Fruit fly (Drosophila melanogaster) whole organism, embryonic: ENCODE measurements around the gene cue.

Source experiments
- Asciz ChIP-seq: fragments of 200-800 bp; sonication (Bioruptor generic); optimal IDR thresholded peaks from 2 replicates; lab custom pipeline; 2017; ENCODE audit warnings: missing biosample characterization, mild to moderate bottlenecking, missing genetic modification characterization, missing genetic modification reagents
- CG11093 ChIP-seq: fragments of 200-800 bp; sonication (Bioruptor generic); IDR thresholded peaks from 3 replicates; pipeline ENCODE4 v1.3.6; 2022; ENCODE audit warnings: missing biosample characterization, missing genetic modification characterization
- CG12155 ChIP-seq: fragments of 200-800 bp; sonication (Bioruptor generic); optimal IDR thresholded peaks from 3 replicates; lab custom pipeline; 2016; ENCODE audit warnings: missing biosample characterization, missing genetic modification characterization
- CG12659 ChIP-seq: fragments of 200-800 bp; sonication (Bioruptor generic); optimal IDR thresholded peaks from 3 replicates; lab custom pipeline; 2017; ENCODE audit warnings: mild to moderate bottlenecking, missing biosample characterization, missing genetic modification reagents, missing genetic modification characterization
- CG12744 ChIP-seq: fragments of 200-800 bp; sonication (Bioruptor generic); optimal IDR thresholded peaks from 2 replicates; lab custom pipeline; 2016; ENCODE audit warnings: missing biosample characterization, missing genetic modification characterization
- CG13424 ChIP-seq: fragments of 200-800 bp; sonication (Bioruptor generic); optimal IDR thresholded peaks from 2 replicates; lab custom pipeline; 2019; ENCODE audit warnings: missing biosample characterization, mild to moderate bottlenecking, missing genetic modification characterization, moderate library complexity
- CG14710 ChIP-seq: fragments of 200-800 bp; sonication (Bioruptor generic); optimal IDR thresholded peaks from 3 replicates; lab custom pipeline; 2019; ENCODE audit warnings: missing biosample characterization, mild to moderate bottlenecking, missing genetic modification characterization, moderate library complexity
- CG15696 ChIP-seq: fragments of 200-800 bp; sonication (Bioruptor generic); optimal IDR thresholded peaks from 2 replicates; lab custom pipeline; 2019; ENCODE audit warnings: missing biosample characterization, mild to moderate bottlenecking, missing genetic modification characterization, moderate library complexity
- CG17328 ChIP-seq: fragments of 200-800 bp; sonication (Bioruptor generic); IDR thresholded peaks from 2 replicates; pipeline ENCODE4 v1.3.6; 2022; ENCODE audit warnings: missing biosample characterization, missing genetic modification characterization
- CG17361 ChIP-seq: fragments of 200-800 bp; sonication (Bioruptor generic); IDR thresholded peaks from 3 replicates; pipeline ENCODE4 v1.3.6; 2022; ENCODE audit warnings: missing biosample characterization, missing genetic modification characterization
- CG17912 ChIP-seq: fragments of 200-800 bp; sonication (Bioruptor generic); optimal IDR thresholded peaks from 2 replicates; lab custom pipeline; 2018; ENCODE audit warnings: missing biosample characterization, mild to moderate bottlenecking, missing genetic modification characterization
- CG2129 ChIP-seq: fragments of 200-800 bp; sonication (Bioruptor generic); IDR thresholded peaks from 2 replicates; pipeline ENCODE4 v1.3.6; 2022; ENCODE audit warnings: missing biosample characterization, missing genetic modification characterization; ENCODE audit not compliant: partially characterized antibody
- CG32767 ChIP-seq: fragments of 200-800 bp; sonication (Bioruptor generic); IDR thresholded peaks from 2 replicates; pipeline ENCODE4 v1.3.6; 2022; ENCODE audit warnings: missing biosample characterization, missing genetic modification characterization
- CG33557 ChIP-seq: fragments of 200-800 bp; sonication (Bioruptor generic); optimal IDR thresholded peaks from 2 replicates; lab custom pipeline; 2019; ENCODE audit warnings: missing biosample characterization, mild to moderate bottlenecking, missing genetic modification characterization, moderate library complexity
- CG3407 ChIP-seq: fragments of 200-800 bp; sonication (Bioruptor generic); optimal IDR thresholded peaks from 2 replicates; lab custom pipeline; 2018; ENCODE audit warnings: missing biosample characterization, mild to moderate bottlenecking, missing genetic modification characterization
- CG34376 ChIP-seq: fragments of 200-800 bp; sonication (Bioruptor generic); optimal IDR thresholded peaks from 2 replicates; lab custom pipeline; 2018; ENCODE audit warnings: missing biosample characterization, mild to moderate bottlenecking, missing genetic modification characterization
- CG4328 ChIP-seq: fragments of 200-800 bp; sonication (Bioruptor generic); optimal IDR thresholded peaks from 3 replicates; lab custom pipeline; 2017; ENCODE audit warnings: missing biosample characterization, missing genetic modification reagents, missing genetic modification characterization
- CG4360 ChIP-seq: fragments of 200-800 bp; sonication (Bioruptor generic); IDR thresholded peaks from 2 replicates; pipeline ENCODE4 v1.3.6; 2022; ENCODE audit warnings: missing biosample characterization, missing genetic modification characterization
- CG5953 ChIP-seq: fragments of 200-800 bp; sonication (Bioruptor generic); IDR thresholded peaks from 2 replicates; pipeline ENCODE4 v1.3.6; 2022; ENCODE audit warnings: missing biosample characterization, missing genetic modification characterization
- CG8924 ChIP-seq: fragments of 200-800 bp; optimal IDR thresholded peaks from 3 replicates; lab custom pipeline; 2019; ENCODE audit warnings: missing biosample characterization, mild to moderate bottlenecking, missing genetic modification characterization, moderate library complexity
- E2f1 ChIP-seq: fragments of 200-800 bp; sonication (Bioruptor generic); IDR thresholded peaks from 2 replicates; pipeline ENCODE4 v1.3.6; 2022; ENCODE audit warnings: missing biosample characterization, missing genetic modification characterization
- Gsc ChIP-seq: fragments of 200-800 bp; sonication (Bioruptor generic); IDR thresholded peaks from 2 replicates; pipeline ENCODE4 v1.3.6; 2022; ENCODE audit warnings: missing biosample characterization, missing genetic modification characterization
- HHEX ChIP-seq: fragments of 200-800 bp; sonication (Bioruptor generic); optimal IDR thresholded peaks from 3 replicates; lab custom pipeline; 2017; ENCODE audit warnings: missing biosample characterization, mild to moderate bottlenecking, missing genetic modification characterization, missing genetic modification reagents
- HLH54F ChIP-seq: fragments of 200-800 bp; sonication (Bioruptor generic); optimal IDR thresholded peaks from 3 replicates; lab custom pipeline; 2016; ENCODE audit warnings: missing biosample characterization, missing genetic modification characterization
- Hr39 ChIP-seq: fragments of >200 bp; optimal IDR thresholded peaks from 2 replicates; lab custom pipeline; 2017
- Mrtf ChIP-seq: fragments of 200-800 bp; sonication (Bioruptor generic); IDR thresholded peaks from 3 replicates; pipeline ENCODE4 v1.3.6; 2022; ENCODE audit warnings: missing biosample characterization, missing genetic modification characterization
- Rfx ChIP-seq: fragments of 200-800 bp; sonication (Bioruptor generic); IDR thresholded peaks from 2 replicates; pipeline ENCODE4 v1.3.6; 2022; ENCODE audit warnings: missing biosample characterization, missing genetic modification characterization
- Sry-β ChIP-seq: fragments of 200-800 bp; sonication (Bioruptor generic); optimal IDR thresholded peaks from 2 replicates; lab custom pipeline; 2018; ENCODE audit warnings: missing biosample characterization, mild to moderate bottlenecking, missing genetic modification characterization, moderate library complexity
- Stat92E ChIP-seq, 3 experiments: fragments of >200 bp in 2 of 3; fragments of 200-800 bp in 1 of 3; sonication (Bioruptor generic) in 1 of 3; optimal IDR thresholded peaks; 2 replicates each; lab custom pipeline; 2017 to 2019; ENCODE audit warnings: missing biosample characterization in 3 of 3, missing genetic modification characterization in 3 of 3, mild to moderate bottlenecking in 1 of 3, moderate library complexity in 1 of 3
- Tbp ChIP-seq: fragments of >200 bp; optimal IDR thresholded peaks from 2 replicates; lab custom pipeline; 2018; ENCODE audit warnings: missing biosample characterization, missing genetic modification characterization
- Vsx1 ChIP-seq: fragments of 200-800 bp; sonication (Bioruptor generic); optimal IDR thresholded peaks from 2 replicates; lab custom pipeline; 2017; ENCODE audit warnings: missing biosample characterization, mild to moderate bottlenecking, missing genetic modification characterization, missing genetic modification reagents
- ap ChIP-seq: fragments of 200-800 bp; sonication (Bioruptor generic); IDR thresholded peaks from 2 replicates; pipeline ENCODE4 v1.3.6; 2022; ENCODE audit warnings: missing biosample characterization, missing genetic modification characterization
- caup ChIP-seq: fragments of 200-800 bp; sonication (Bioruptor generic); optimal IDR thresholded peaks from 3 replicates; lab custom pipeline; 2017; ENCODE audit warnings: missing biosample characterization, mild to moderate bottlenecking, missing genetic modification characterization, moderate library complexity; ENCODE audit not compliant: severe bottlenecking
- corto ChIP-seq: fragments of 200-800 bp; sonication (Bioruptor generic); optimal IDR thresholded peaks from 2 replicates; lab custom pipeline; 2016; ENCODE audit warnings: missing biosample characterization, mild to moderate bottlenecking, missing genetic modification characterization, moderate library complexity
- dpn ChIP-seq, 2 experiments: fragments of 200-800 bp; sonication (Bioruptor generic); optimal IDR thresholded peaks; 3 replicates each; lab custom pipeline; 2016; ENCODE audit warnings: missing biosample characterization in 2 of 2, missing genetic modification characterization in 2 of 2
- en ChIP-seq: fragments of 200-800 bp; sonication (Bioruptor generic); optimal IDR thresholded peaks from 2 replicates; lab custom pipeline; 2016; ENCODE audit warnings: missing biosample characterization, missing genetic modification characterization
- eve ChIP-seq, 2 experiments: fragments of >200 bp; optimal IDR thresholded peaks; 2 replicates each; lab custom pipeline; 2017; ENCODE audit warnings: missing biosample characterization in 2 of 2, missing genetic modification characterization in 2 of 2
- exex ChIP-seq: fragments of 200-800 bp; sonication (Bioruptor generic); optimal IDR thresholded peaks from 4 replicates; lab custom pipeline; 2018; ENCODE audit warnings: missing biosample characterization, mild to moderate bottlenecking, missing genetic modification characterization, moderate library complexity
- fd64A ChIP-seq: fragments of 200-800 bp; sonication (Bioruptor generic); optimal IDR thresholded peaks from 3 replicates; lab custom pipeline; 2018; ENCODE audit warnings: missing biosample characterization, mild to moderate bottlenecking, missing genetic modification characterization
- gsb-n ChIP-seq: fragments of 200-800 bp; sonication (Bioruptor generic); optimal IDR thresholded peaks from 3 replicates; lab custom pipeline; 2018; ENCODE audit warnings: missing biosample characterization, mild to moderate bottlenecking, missing genetic modification characterization
- hbn ChIP-seq: fragments of 200-800 bp; sonication (Bioruptor generic); IDR thresholded peaks from 2 replicates; pipeline ENCODE4 v1.3.6; 2022; ENCODE audit warnings: missing biosample characterization, missing genetic modification characterization; ENCODE audit not compliant: partially characterized antibody
- jing ChIP-seq: fragments of 200-800 bp; sonication (Bioruptor generic); optimal IDR thresholded peaks from 2 replicates; lab custom pipeline; 2018; ENCODE audit warnings: missing biosample characterization, mild to moderate bottlenecking, missing genetic modification characterization
- kah ChIP-seq: fragments of 200-800 bp; sonication (Bioruptor generic); optimal IDR thresholded peaks from 2 replicates; lab custom pipeline; 2018; ENCODE audit warnings: missing biosample characterization, mild to moderate bottlenecking, missing genetic modification characterization
- pho ChIP-seq: fragments of 200-800 bp; sonication (Bioruptor generic); optimal IDR thresholded peaks from 2 replicates; lab custom pipeline; 2016; ENCODE audit warnings: missing biosample characterization, missing genetic modification characterization
- ro ChIP-seq: fragments of 200-800 bp; sonication (Bioruptor generic); IDR thresholded peaks from 2 replicates; pipeline ENCODE4 v1.3.6; 2022; ENCODE audit warnings: missing biosample characterization, missing genetic modification characterization
- sisA ChIP-seq: fragments of 200-800 bp; sonication (Bioruptor generic); IDR thresholded peaks from 2 replicates; pipeline ENCODE4 v1.3.6; 2022; ENCODE audit warnings: missing biosample characterization, missing genetic modification characterization
- tll ChIP-seq, 2 experiments: fragments of 200-800 bp in 1 of 2; fragments of >200 bp in 1 of 2; sonication (Bioruptor generic) in 1 of 2; optimal IDR thresholded peaks; 2 replicates each; lab custom pipeline; 2017 to 2019; ENCODE audit warnings: missing biosample characterization in 2 of 2, missing genetic modification characterization in 2 of 2, mild to moderate bottlenecking in 1 of 2, moderate library complexity in 1 of 2
- tx ChIP-seq: fragments of 200-800 bp; sonication (Bioruptor generic); optimal IDR thresholded peaks from 2 replicates; lab custom pipeline; 2016; ENCODE audit warnings: missing biosample characterization, missing genetic modification characterization
- wdn ChIP-seq: fragments of 200-800 bp; sonication (Bioruptor generic); IDR thresholded peaks from 2 replicates; pipeline ENCODE4 v1.3.6; 2022; ENCODE audit warnings: missing biosample characterization, missing genetic modification characterization
- wor ChIP-seq: fragments of 200-800 bp; sonication (Bioruptor generic); IDR thresholded peaks from 2 replicates; pipeline ENCODE4 v1.3.6; 2022; ENCODE audit warnings: missing biosample characterization, missing genetic modification characterization
- yki ChIP-seq: fragments of >200 bp; optimal IDR thresholded peaks from 3 replicates; lab custom pipeline; 2018
- zen2 ChIP-seq: fragments of 200-800 bp; sonication (Bioruptor generic); IDR thresholded peaks from 3 replicates; pipeline ENCODE4 v1.3.6; 2022; ENCODE audit warnings: missing biosample characterization, missing genetic modification characterization; ENCODE audit not compliant: partially characterized antibody

Gene cue

dm6 chr3L:1549148-1549547 is 32.1 kb upstream of the cue start (continued):
- TF ChIP-seq CG8924 (tag; lab: Kevin White, UChicago) (no peak), jing (GFP tag; lab: Kevin White, UChicago) (no peak), Asciz (GFP tag; lab: Kevin White, UChicago) (peak; percentile 9), CG5953 (GFP tag; lab: Robert Waterston, UW) (no peak), CG12659 (GFP tag; lab: Kevin White, UChicago) (peak; percentile 27), E2f1 (no peak), Tbp (GFP tag; lab: Kevin White, UChicago) (no peak), wor (no peak), fd64A (GFP tag; lab: Kevin White, UChicago) (no peak), CG11093 (no peak), CG32767 (no peak), CG13424 (tag; lab: Kevin White, UChicago) (peak; percentile 23), wdn (GFP tag; lab: Robert Waterston, UW) (no peak), CG4360 (GFP tag; lab: Robert Waterston, UW) (0 out of 2 replicates have a peak, but pooled peaks have one; percentile 42), hbn (no peak), kah (GFP tag; lab: Kevin White, UChicago) (no peak), pho (no peak), Gsc (GFP tag; lab: Robert Waterston, UW) (no peak), exex (tag; lab: Kevin White, UChicago) (no peak), Rfx (GFP tag; lab: Robert Waterston, UW) (peak; percentile 57; the same call in 1 of the 2 replicates), Vsx1 (GFP tag; lab: Kevin White, UChicago) (no peak), Stat92E (GFP tag; optimal IDR thresholded peaks at IDR 0.05; lab: Kevin White, UChicago) (no peak), dpn (GFP tag; optimal IDR thresholded peaks at IDR 0.05; lab: Kevin White, UChicago) (no peak), CG33557 (no peak), Hr39 (lab: Kevin White, UChicago) (no peak), tll (GFP tag; optimal IDR thresholded peaks at IDR 0.05; lab: Kevin White, UChicago) (no peak), CG17361 (GFP tag; lab: Robert Waterston, UW) (no peak), ap (GFP tag; lab: Robert Waterston, UW) (no peak), zen2 (no peak), CG17328 (no peak), HLH54F (GFP tag; lab: Kevin White, UChicago) (no peak), CG2129 (no peak), CG34376 (GFP tag; lab: Kevin White, UChicago) (no peak), ro (no peak), corto (GFP tag; lab: Kevin White, UChicago) (no peak), eve (GFP tag; optimal IDR thresholded peaks at IDR 0.05; lab: Kevin White, UChicago) (no peak), CG3407 (no peak), sisA (GFP tag; lab: Robert Waterston, UW) (no peak), CG4328 (no peak), CG17912 (no peak), CG12155 (GFP tag; lab: Kevin White, UChicago) (peak; percentile 5), caup (no peak), CG15696 (tag; lab: Kevin White, UChicago) (peak; percentile 50), HHEX (no peak), tx (GFP tag; lab: Kevin White, UChicago) (no peak), CG14710 (tag; lab: Kevin White, UChicago) (no peak), Mrtf (no peak), Sry-β (GFP tag; lab: Kevin White, UChicago) (no peak), gsb-n (tag; lab: Kevin White, UChicago) (no peak), en (GFP tag; lab: Kevin White, UChicago) (no peak), CG12744 (no peak), yki (no peak)
